Fruit fly (Drosophila melanogaster): Measurements from ENCODE around the gene CG13318.

CG13318 gene

dm6 chr3R:8744198-8744597 is 28.3 kb downstream of the CG13318 start (continued):
- 0 out of 3 replicates have a peak, but pooled peaks have one; percentile 21 for TF ChIP-seq H15 (GFP tag; IDR thresholded peaks at IDR 0.05)
- 0 out of 2 replicates have a peak, but pooled peaks have one; percentile 10 for TF ChIP-seq gsb (GFP tag; IDR thresholded peaks at IDR 0.05)
- TF ChIP-seq Hr78 (GFP tag; optimal IDR thresholded peaks at IDR 0.05), result no peak
- TF ChIP-seq CG8388 (GFP tag; optimal IDR thresholded peaks at IDR 0.05), result peak; percentile 20
- TF ChIP-seq Tbp (GFP tag; optimal IDR thresholded peaks at IDR 0.05), result no peak
- no peak for TF ChIP-seq ash1 (GFP tag; optimal IDR thresholded peaks at IDR 0.05)
- TF ChIP-seq dati (GFP tag; IDR thresholded peaks at IDR 0.05), result no peak
- peak; percentile 50 for TF ChIP-seq lab (GFP tag; optimal IDR thresholded peaks at IDR 0.05)
- no peak for TF ChIP-seq Opbp (GFP tag; IDR thresholded peaks at IDR 0.05; ENCODE audit: partially characterized antibody)
- TF ChIP-seq CkIIα-i1 (GFP tag; IDR thresholded peaks at IDR 0.05), result no peak
- TF ChIP-seq CG4854 (GFP tag; optimal IDR thresholded peaks at IDR 0.05), result peak; percentile 12
- peak in 1 of 2 experiments; percentile 50 for TF ChIP-seq dpn (GFP tag; optimal IDR thresholded peaks at IDR 0.05)
- no peak for TF ChIP-seq CG17568 (GFP tag; optimal IDR thresholded peaks at IDR 0.05)
- TF ChIP-seq MBD-R2 (GFP tag; IDR thresholded peaks at IDR 0.05), result no peak
- peak; percentile 73 for TF ChIP-seq CG15269 (tag; optimal IDR thresholded peaks at IDR 0.05)
- peak in 1 of 2 experiments; percentile 62 for TF ChIP-seq Pdp1 (GFP tag; optimal IDR thresholded peaks at IDR 0.05)
- peak; percentile 34 for TF ChIP-seq az2 (GFP tag; optimal IDR thresholded peaks at IDR 0.05)
- TF ChIP-seq chif (GFP tag; optimal IDR thresholded peaks at IDR 0.05), result peak in 1 of 2 experiments; percentile 45
- no peak for TF ChIP-seq CG16813 (GFP tag; IDR thresholded peaks at IDR 0.05; ENCODE audit: partially characterized antibody)
- TF ChIP-seq ken (GFP tag; IDR thresholded peaks at IDR 0.05), result peak; percentile 33; the same call in 1 of the 3 replicates
- TF ChIP-seq ase (GFP tag; IDR thresholded peaks at IDR 0.05), result peak; percentile 58; the same call in 1 of the 3 replicates
- TF ChIP-seq HmgZ (tag; optimal IDR thresholded peaks at IDR 0.05), result no peak
- no peak for TF ChIP-seq tx (GFP tag; optimal IDR thresholded peaks at IDR 0.05)
- peak; percentile 39; the same call in 1 of the 2 replicates for TF ChIP-seq CG9932 (GFP tag; IDR thresholded peaks at IDR 0.05)
- 0 out of 3 replicates have a peak, but pooled peaks have one; percentile 55 for TF ChIP-seq C15 (GFP tag; IDR thresholded peaks at IDR 0.05)
- TF ChIP-seq lilli (GFP tag; optimal IDR thresholded peaks at IDR 0.05), result peak; percentile 66
- no peak for TF ChIP-seq CG12942 (GFP tag; optimal IDR thresholded peaks at IDR 0.05)
- 0 out of 2 replicates have a peak, but pooled peaks have one; percentile 32 for TF ChIP-seq dimm (GFP tag; IDR thresholded peaks at IDR 0.05)
- peak; percentile 10 for TF ChIP-seq bcd (GFP tag; optimal IDR thresholded peaks at IDR 0.05)
- TF ChIP-seq vvl (GFP tag; IDR thresholded peaks at IDR 0.05), result peak; percentile 59
- no peak for TF ChIP-seq salm (tag; optimal IDR thresholded peaks at IDR 0.05)
- no peak for TF ChIP-seq Sry-β (GFP tag; optimal IDR thresholded peaks at IDR 0.05)
- TF ChIP-seq CG11093 (GFP tag; IDR thresholded peaks at IDR 0.05), result 0 out of 3 replicates have a peak, but pooled peaks have one; percentile 24
- TF ChIP-seq CG16815 (GFP tag; optimal IDR thresholded peaks at IDR 0.05), result peak; percentile 43
- peak; percentile 14 for TF ChIP-seq Max (GFP tag; optimal IDR thresholded peaks at IDR 0.05)
- peak; percentile 65 for TF ChIP-seq Ada2b (GFP tag; IDR thresholded peaks at IDR 0.05)
- no peak for TF ChIP-seq kay (GFP tag; optimal IDR thresholded peaks at IDR 0.05)
- TF ChIP-seq gsb-n (tag; optimal IDR thresholded peaks at IDR 0.05), result peak; percentile 15
- TF ChIP-seq chinmo (GFP tag; IDR thresholded peaks at IDR 0.05; ENCODE audit: partially characterized antibody), result 0 out of 4 replicates have a peak, but pooled peaks have one; percentile 17
- TF ChIP-seq CG14965 (GFP tag; optimal IDR thresholded peaks at IDR 0.05; ENCODE audit: borderline replicate concordance), result no peak
- peak; percentile 17 for TF ChIP-seq CG13296 (GFP tag; optimal IDR thresholded peaks at IDR 0.05)
- no peak for TF ChIP-seq prd (optimal IDR thresholded peaks at IDR 0.05)
- TF ChIP-seq prd (GFP tag; IDR thresholded peaks at IDR 0.05), result peak; percentile 68
- peak; percentile 27 for TF ChIP-seq Hr3 (GFP tag; optimal IDR thresholded peaks at IDR 0.05)
- TF ChIP-seq CG11504 (tag; optimal IDR thresholded peaks at IDR 0.05), result no peak
- TF ChIP-seq Taf1 (GFP tag; IDR thresholded peaks at IDR 0.05), result 0 out of 2 replicates have a peak, but pooled peaks have one; percentile 15
- no peak for TF ChIP-seq pzg (GFP tag; optimal IDR thresholded peaks at IDR 0.05)
- TF ChIP-seq CG12769 (tag; optimal IDR thresholded peaks at IDR 0.05), result peak; percentile 32
- TF ChIP-seq sug (tag; optimal IDR thresholded peaks at IDR 0.05), result peak; percentile 50
- TF ChIP-seq Dll (GFP tag; IDR thresholded peaks at IDR 0.05; ENCODE audit: partially characterized antibody), result no peak

Data from whole organism, embryonic.